Fruit fly (Drosophila melanogaster) whole organism, embryonic: Measurements from ENCODE around the gene CCHa2.
A peak's percentile ranks its signal among the peaks of the same experiment; 100 is the strongest.

Source experiments
- Antp ChIP-seq: fragments of 200-800 bp; sonication (Bioruptor generic); optimal IDR thresholded peaks from 3 replicates; lab custom pipeline; 2016; ENCODE audit warnings: missing biosample characterization, missing genetic modification characterization
- Asciz ChIP-seq: fragments of 200-800 bp; sonication (Bioruptor generic); optimal IDR thresholded peaks from 2 replicates; lab custom pipeline; 2017; ENCODE audit warnings: missing biosample characterization, mild to moderate bottlenecking, missing genetic modification characterization, missing genetic modification reagents
- C15 ChIP-seq: fragments of 200-800 bp; sonication (Bioruptor generic); IDR thresholded peaks from 3 replicates; pipeline ENCODE4 v1.3.6; 2022; ENCODE audit warnings: missing biosample characterization, missing genetic modification characterization
- CG10209 ChIP-seq: fragments of 200-800 bp; sonication (Bioruptor generic); optimal IDR thresholded peaks from 3 replicates; lab custom pipeline; 2017; ENCODE audit warnings: missing biosample characterization, mild to moderate bottlenecking, missing genetic modification characterization, missing genetic modification reagents
- CG10267 ChIP-seq: fragments of 200-800 bp; sonication (Bioruptor generic); optimal IDR thresholded peaks from 2 replicates; lab custom pipeline; 2018; ENCODE audit warnings: missing biosample characterization, mild to moderate bottlenecking, missing genetic modification characterization, moderate library complexity
- CG11504 ChIP-seq: fragments of 200-800 bp; sonication (Bioruptor generic); optimal IDR thresholded peaks from 3 replicates; lab custom pipeline; 2019; ENCODE audit warnings: missing biosample characterization, mild to moderate bottlenecking, missing genetic modification characterization, moderate library complexity
- CG13424 ChIP-seq: fragments of 200-800 bp; sonication (Bioruptor generic); optimal IDR thresholded peaks from 2 replicates; lab custom pipeline; 2019; ENCODE audit warnings: missing biosample characterization, mild to moderate bottlenecking, missing genetic modification characterization, moderate library complexity
- CG14860 ChIP-seq: fragments of 200-800 bp; sonication (Bioruptor generic); IDR thresholded peaks from 3 replicates; pipeline ENCODE4 v1.3.6; 2022; ENCODE audit warnings: missing biosample characterization, missing genetic modification characterization; ENCODE audit not compliant: partially characterized antibody
- CG1529 ChIP-seq: fragments of 200-800 bp; sonication (Bioruptor generic); optimal IDR thresholded peaks from 3 replicates; lab custom pipeline; 2018; ENCODE audit warnings: missing biosample characterization, missing genetic modification characterization
- CG2199 ChIP-seq: fragments of 200-800 bp; sonication (Bioruptor generic); IDR thresholded peaks from 3 replicates; pipeline ENCODE4 v1.3.6; 2022; ENCODE audit warnings: missing biosample characterization, missing genetic modification characterization
- CG2889 ChIP-seq: fragments of 200-800 bp; sonication (Bioruptor generic); IDR thresholded peaks from 3 replicates; pipeline ENCODE4 v1.3.6; 2022; ENCODE audit warnings: missing biosample characterization, missing genetic modification characterization
- CG3281 ChIP-seq: fragments of 200-800 bp; sonication (Bioruptor generic); optimal IDR thresholded peaks from 3 replicates; lab custom pipeline; 2017; ENCODE audit warnings: missing biosample characterization, mild to moderate bottlenecking, missing genetic modification characterization
- CG33213 ChIP-seq: fragments of 200-800 bp; sonication (Bioruptor generic); optimal IDR thresholded peaks from 3 replicates; lab custom pipeline; 2016; ENCODE audit warnings: missing biosample characterization, missing genetic modification characterization
- CG4328 ChIP-seq: fragments of 200-800 bp; sonication (Bioruptor generic); optimal IDR thresholded peaks from 3 replicates; lab custom pipeline; 2017; ENCODE audit warnings: missing biosample characterization, missing genetic modification reagents, missing genetic modification characterization
- CG4730 ChIP-seq: fragments of 200-800 bp; sonication (Bioruptor generic); IDR thresholded peaks from 2 replicates; pipeline ENCODE4 v1.3.6; 2022; ENCODE audit warnings: missing biosample characterization, missing genetic modification characterization
- CG7372 ChIP-seq: fragments of 200-800 bp; sonication (Bioruptor generic); IDR thresholded peaks from 2 replicates; pipeline ENCODE4 v1.3.6; 2022; ENCODE audit warnings: missing biosample characterization, missing genetic modification characterization
- Drgx ChIP-seq: fragments of 200-800 bp; sonication (Bioruptor generic); IDR thresholded peaks from 2 replicates; pipeline ENCODE4 v1.3.6; 2022; ENCODE audit warnings: missing biosample characterization, missing genetic modification characterization
- E2f1 ChIP-seq: fragments of 200-800 bp; sonication (Bioruptor generic); IDR thresholded peaks from 2 replicates; pipeline ENCODE4 v1.3.6; 2022; ENCODE audit warnings: missing biosample characterization, missing genetic modification characterization
- Ets65A ChIP-seq: fragments of 200-800 bp; sonication (Bioruptor generic); peaks from one replicate; lab custom pipeline; 2016; ENCODE audit warnings: missing biosample characterization, missing genetic modification characterization
- H15 ChIP-seq: fragments of 200-800 bp; sonication (Bioruptor generic); IDR thresholded peaks from 3 replicates; pipeline ENCODE4 v1.3.6; 2022; ENCODE audit warnings: missing biosample characterization, missing genetic modification characterization
- Hmx ChIP-seq: fragments of 200-800 bp; sonication (Bioruptor generic); optimal IDR thresholded peaks from 2 replicates; lab custom pipeline; 2016; ENCODE audit warnings: missing biosample characterization, missing genetic modification characterization
- Hr3 ChIP-seq: fragments of 200-800 bp; sonication (Bioruptor generic); optimal IDR thresholded peaks from 3 replicates; lab custom pipeline; 2016; ENCODE audit warnings: missing biosample characterization, missing genetic modification characterization
- Jarid2 ChIP-seq: fragments of 200-800 bp; sonication (Bioruptor generic); optimal IDR thresholded peaks from 3 replicates; lab custom pipeline; 2017; ENCODE audit warnings: mild to moderate bottlenecking, missing biosample characterization, missing genetic modification reagents, missing genetic modification characterization
- MBD-R2 ChIP-seq: fragments of 200-800 bp; sonication (Bioruptor generic); IDR thresholded peaks from 2 replicates; pipeline ENCODE4 v1.3.6; 2022; ENCODE audit warnings: missing biosample characterization, missing genetic modification characterization
- PHDP ChIP-seq: fragments of 200-800 bp; sonication (Bioruptor generic); optimal IDR thresholded peaks from 3 replicates; lab custom pipeline; 2018; ENCODE audit warnings: missing biosample characterization, mild to moderate bottlenecking, missing genetic modification characterization, moderate library complexity
- Six4 ChIP-seq: fragments of 200-800 bp; sonication (Bioruptor generic); optimal IDR thresholded peaks from 2 replicates; lab custom pipeline; 2016; ENCODE audit warnings: missing biosample characterization, missing genetic modification characterization
- Sry-δ ChIP-seq: fragments of 200-800 bp; sonication (Bioruptor generic); optimal IDR thresholded peaks from 2 replicates; lab custom pipeline; 2016; ENCODE audit warnings: missing biosample characterization, missing genetic modification characterization
- Usf ChIP-seq: fragments of 200-800 bp; sonication (Bioruptor generic); optimal IDR thresholded peaks from 2 replicates; lab custom pipeline; 2017; ENCODE audit warnings: missing genotype, missing biosample characterization, missing genetic modification characterization
- az2 ChIP-seq: fragments of 200-800 bp; sonication (Bioruptor generic); optimal IDR thresholded peaks from 3 replicates; lab custom pipeline; 2016; ENCODE audit warnings: missing biosample characterization, missing genetic modification characterization
- dm ChIP-seq: fragments of 200-800 bp; sonication (Bioruptor generic); optimal IDR thresholded peaks from 3 replicates; lab custom pipeline; 2016; ENCODE audit warnings: missing biosample characterization, missing genetic modification characterization
- gsb ChIP-seq: fragments of 200-800 bp; sonication (Bioruptor generic); IDR thresholded peaks from 2 replicates; pipeline ENCODE4 v1.3.6; 2022; ENCODE audit warnings: missing biosample characterization, missing genetic modification characterization
- h ChIP-seq: fragments of >200 bp; optimal IDR thresholded peaks from 2 replicates; lab custom pipeline; 2017
- hkb ChIP-seq, 2 experiments: fragments of 200-800 bp in 1 of 2; fragments of >200 bp in 1 of 2; sonication (Bioruptor generic) in 1 of 2; IDR thresholded peaks in 1 of 2; optimal IDR thresholded peaks in 1 of 2; 2 replicates each; pipeline versions ENCODE4 v1.3.6 to Lab custom; 2017 to 2022; ENCODE audit warnings: missing biosample characterization in 1 of 2, missing genetic modification characterization in 1 of 2
- hth ChIP-seq: fragments of >200 bp; optimal IDR thresholded peaks from 2 replicates; lab custom pipeline; 2017; ENCODE audit warnings: inconsistent platforms
- ind ChIP-seq: fragments of 200-800 bp; sonication (Bioruptor generic); optimal IDR thresholded peaks from 3 replicates; lab custom pipeline; 2016; ENCODE audit warnings: missing biosample characterization, missing genetic modification characterization
- jing ChIP-seq: fragments of 200-800 bp; sonication (Bioruptor generic); optimal IDR thresholded peaks from 2 replicates; lab custom pipeline; 2018; ENCODE audit warnings: missing biosample characterization, mild to moderate bottlenecking, missing genetic modification characterization
- kay ChIP-seq: fragments of 200-800 bp; sonication (Bioruptor generic); optimal IDR thresholded peaks from 2 replicates; lab custom pipeline; 2016; ENCODE audit warnings: missing biosample characterization, missing genetic modification characterization
- p53 ChIP-seq: fragments of 200-800 bp; sonication (Bioruptor generic); optimal IDR thresholded peaks from 2 replicates; lab custom pipeline; 2016; ENCODE audit warnings: missing biosample characterization, missing genetic modification characterization
- pan ChIP-seq, 4 experiments: fragments of >200 bp in 3 of 4; fragments of 200-800 bp in 1 of 4; sonication (Bioruptor generic) in 1 of 4; optimal IDR thresholded peaks in 3 of 4; IDR thresholded peaks in 1 of 4; 2 replicates each; pipeline versions ENCODE4 v1.3.6 to Lab custom; 2017 to 2022; ENCODE audit warnings: missing biosample characterization in 2 of 4, missing genetic modification characterization in 2 of 4, mixed read lengths in 1 of 4
- peb ChIP-seq: fragments of 200-800 bp; sonication (Bioruptor generic); IDR thresholded peaks from 2 replicates; pipeline ENCODE4 v1.3.6; 2022; ENCODE audit warnings: missing biosample characterization, missing genetic modification characterization
- row ChIP-seq: fragments of 200-800 bp; sonication (Bioruptor generic); IDR thresholded peaks from 3 replicates; pipeline ENCODE4 v1.3.6; 2022; ENCODE audit warnings: missing biosample characterization, missing genetic modification characterization
- run ChIP-seq: fragments of 200-800 bp; sonication (Bioruptor generic); optimal IDR thresholded peaks from 3 replicates; lab custom pipeline; 2018; ENCODE audit warnings: missing biosample characterization, mild to moderate bottlenecking, missing genetic modification characterization
- shn ChIP-seq: fragments of 200-800 bp; sonication (Bioruptor generic); optimal IDR thresholded peaks from 3 replicates; lab custom pipeline; 2016; ENCODE audit warnings: missing biosample characterization, missing genetic modification characterization
- sim ChIP-seq: fragments of 200-800 bp; sonication (Bioruptor generic); IDR thresholded peaks from 2 replicates; pipeline ENCODE4 v1.3.6; 2022; ENCODE audit warnings: missing biosample characterization, missing genetic modification characterization
- slou ChIP-seq: fragments of 200-800 bp; sonication (Bioruptor generic); optimal IDR thresholded peaks from 3 replicates; lab custom pipeline; 2016; ENCODE audit warnings: missing biosample characterization, missing genetic modification characterization
- so ChIP-seq: fragments of 200-800 bp; sonication (Bioruptor generic); IDR thresholded peaks from 3 replicates; pipeline ENCODE4 v1.3.6; 2022; ENCODE audit warnings: missing biosample characterization, missing genetic modification characterization
- sug ChIP-seq: fragments of 200-800 bp; optimal IDR thresholded peaks from 2 replicates; lab custom pipeline; 2019; ENCODE audit warnings: missing biosample characterization, mild to moderate bottlenecking, missing genetic modification characterization, moderate library complexity
- unpg ChIP-seq: fragments of 200-800 bp; sonication (Bioruptor generic); optimal IDR thresholded peaks from 3 replicates; lab custom pipeline; 2018; ENCODE audit warnings: missing biosample characterization, mild to moderate bottlenecking, missing genetic modification characterization, moderate library complexity

The CCHa2 gene

DNA sequence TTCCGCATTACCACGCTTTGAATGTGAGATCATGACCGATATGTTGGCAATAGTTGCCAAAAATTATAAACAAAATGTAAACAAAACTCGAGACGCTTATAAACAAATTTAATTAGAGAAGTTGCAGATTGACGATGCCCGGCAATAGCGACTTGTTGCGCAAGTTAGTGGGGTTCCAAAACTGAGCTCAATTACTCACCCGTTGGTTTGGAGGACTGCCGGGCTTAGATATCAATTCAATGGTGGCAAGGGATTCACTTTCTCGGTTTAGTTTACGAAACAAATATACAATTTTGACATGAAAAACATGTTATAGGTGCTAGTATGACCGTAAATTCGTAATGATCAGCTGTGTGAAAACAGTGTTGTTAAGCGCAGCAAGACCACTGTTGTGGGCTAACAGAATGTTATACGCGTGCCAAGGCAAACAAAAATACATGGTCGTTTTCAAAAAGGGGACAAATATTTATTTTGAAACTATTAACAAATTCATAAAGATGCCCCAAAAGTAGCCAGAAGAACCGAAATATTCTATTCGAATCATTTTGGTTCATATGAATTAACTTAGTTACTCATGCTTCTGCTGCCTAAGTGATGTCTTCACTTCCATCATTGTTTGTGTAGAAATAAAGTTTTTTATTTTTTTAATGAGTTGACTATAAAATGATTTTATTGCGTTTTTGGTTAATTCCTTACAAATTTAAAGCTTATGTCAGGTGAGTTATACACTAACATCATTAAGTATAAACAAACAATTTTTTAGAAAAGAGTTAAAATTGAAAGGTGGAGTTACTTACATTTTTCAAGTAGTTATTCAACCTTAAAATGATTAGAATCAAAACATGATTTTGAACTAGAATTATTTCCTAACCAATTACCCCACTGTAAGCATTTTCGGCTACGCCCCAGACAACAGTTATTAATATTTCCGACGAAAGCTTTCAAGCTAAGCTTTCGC, 28.2 kb downstream of the CCHa2 start, which contains the start of gene Elp6 (continued):
- TF ChIP-seq gsb (GFP tag; lab: Robert Waterston, UW): no peak
- no peak for TF ChIP-seq peb (GFP tag; lab: Robert Waterston, UW)
- peak; percentile 90 for TF ChIP-seq Ets65A (GFP tag; lab: Kevin White, UChicago)
- no peak for TF ChIP-seq h
- TF ChIP-seq CG3281: peak; percentile 83
- peak; percentile 54 for TF ChIP-seq dm (GFP tag; lab: Kevin White, UChicago)
- TF ChIP-seq run (tag; lab: Kevin White, UChicago): no peak
- peak; percentile 59 for TF ChIP-seq PHDP (tag; lab: Kevin White, UChicago)
- no peak for TF ChIP-seq CG14860
- peak; percentile 76 for TF ChIP-seq Hr3
- peak; percentile 62 for TF ChIP-seq row (GFP tag; lab: Robert Waterston, UW)
- peak; percentile 67 for TF ChIP-seq CG13424
- TF ChIP-seq p53 (GFP tag; lab: Kevin White, UChicago): no peak
- TF ChIP-seq Asciz (GFP tag; lab: Kevin White, UChicago): peak; percentile 41
- no peak for TF ChIP-seq CG1529 (GFP tag; lab: Kevin White, UChicago)
- peak; percentile 68 for TF ChIP-seq ind (GFP tag; lab: Kevin White, UChicago)
- TF ChIP-seq jing (GFP tag; lab: Kevin White, UChicago): peak; percentile 39
- no peak for TF ChIP-seq hkb (optimal IDR thresholded peaks at IDR 0.05; lab: Kevin White, UChicago)
- peak; percentile 60; the same call in 1 of the 2 replicates for TF ChIP-seq hkb (GFP tag; IDR thresholded peaks at IDR 0.05; lab: Robert Waterston, UW)
- peak; percentile 37 for TF ChIP-seq Usf (GFP tag; lab: Kevin White, UChicago)
- no peak for TF ChIP-seq pan (optimal IDR thresholded peaks at IDR 0.05; lab: Kevin White, UChicago)
- peak in 1 of 2 experiments; percentile 64 for TF ChIP-seq pan (GFP tag; optimal IDR thresholded peaks at IDR 0.05 in 1 of 2, IDR thresholded peaks at IDR 0.05 in 1 of 2)
- TF ChIP-seq sug (tag; lab: Kevin White, UChicago): peak; percentile 41
- peak; percentile 49 for TF ChIP-seq shn
- TF ChIP-seq CG11504 (tag; lab: Kevin White, UChicago): peak; percentile 82
- peak; percentile 36; the same call in 1 of the 3 replicates for TF ChIP-seq so
- TF ChIP-seq CG4328 (GFP tag; lab: Kevin White, UChicago): peak; percentile 24
- peak; percentile 63 for TF ChIP-seq Drgx
- TF ChIP-seq E2f1: peak; percentile 67
- TF ChIP-seq H15 (GFP tag; lab: Robert Waterston, UW): peak; percentile 44; the same call in 1 of the 3 replicates
- TF ChIP-seq C15 (GFP tag; lab: Robert Waterston, UW): 0 out of 3 replicates have a peak, but pooled peaks have one; percentile 19
- TF ChIP-seq Hmx: peak; percentile 28
- TF ChIP-seq kay (GFP tag; lab: Kevin White, UChicago): peak; percentile 29
- TF ChIP-seq CG2889 (GFP tag; lab: Robert Waterston, UW): 0 out of 3 replicates have a peak, but pooled peaks have one; percentile 46
- peak; percentile 47 for TF ChIP-seq Six4 (GFP tag; lab: Kevin White, UChicago)
- TF ChIP-seq sim (GFP tag; lab: Robert Waterston, UW): no peak
- TF ChIP-seq CG4730: peak; percentile 50; the same call in 1 of the 2 replicates
- TF ChIP-seq Jarid2 (GFP tag; lab: Kevin White, UChicago): peak; percentile 25
- peak; percentile 31 for TF ChIP-seq Sry-δ (GFP tag; lab: Kevin White, UChicago)
- TF ChIP-seq unpg: peak; percentile 38
- TF ChIP-seq slou (GFP tag; lab: Kevin White, UChicago): peak; percentile 3
- peak; percentile 37 for TF ChIP-seq CG33213
- peak; percentile 73 for TF ChIP-seq CG10209 (GFP tag; lab: Kevin White, UChicago)
- TF ChIP-seq CG7372: peak; percentile 52; the same call in 1 of the 2 replicates
- peak; percentile 60; the same call in 1 of the 2 replicates for TF ChIP-seq MBD-R2
- peak; percentile 61 for TF ChIP-seq Antp (GFP tag; lab: Kevin White, UChicago)
- no peak for TF ChIP-seq CG2199 (GFP tag; lab: Robert Waterston, UW)
- no peak for TF ChIP-seq hth
- TF ChIP-seq CG10267 (tag; lab: Kevin White, UChicago): peak; percentile 81
- peak; percentile 53 for TF ChIP-seq az2 (GFP tag; lab: Kevin White, UChicago)
